Fruit fly (Drosophila melanogaster) whole organism, embryonic: ENCODE data around the gene dikar.

Experiments
- Ada2b ChIP-seq: fragments of 200-800 bp; sonication (Bioruptor generic); IDR thresholded peaks from 2 replicates; pipeline ENCODE4 v1.3.6; 2022; ENCODE audit warnings: missing biosample characterization, missing genetic modification characterization
- CG10209 ChIP-seq: fragments of 200-800 bp; sonication (Bioruptor generic); optimal IDR thresholded peaks from 3 replicates; lab custom pipeline; 2017; ENCODE audit warnings: missing biosample characterization, mild to moderate bottlenecking, missing genetic modification characterization, missing genetic modification reagents
- CG10274 ChIP-seq: fragments of 200-800 bp; sonication (Bioruptor generic); optimal IDR thresholded peaks from 3 replicates; lab custom pipeline; 2017; ENCODE audit warnings: missing biosample characterization, mild to moderate bottlenecking, missing genetic modification characterization
- CG10462 ChIP-seq: fragments of 200-800 bp; sonication (Bioruptor generic); optimal IDR thresholded peaks from 2 replicates; lab custom pipeline; 2016; ENCODE audit warnings: missing biosample characterization, missing genetic modification characterization
- CG10654 ChIP-seq: fragments of 200-800 bp; sonication (Bioruptor generic); optimal IDR thresholded peaks from 2 replicates; lab custom pipeline; 2016; ENCODE audit warnings: missing biosample characterization, missing genetic modification characterization
- CG11093 ChIP-seq: fragments of 200-800 bp; sonication (Bioruptor generic); IDR thresholded peaks from 3 replicates; pipeline ENCODE4 v1.3.6; 2022; ENCODE audit warnings: missing biosample characterization, missing genetic modification characterization
- CG11560 ChIP-seq: fragments of 200-800 bp; sonication (Bioruptor generic); IDR thresholded peaks from 3 replicates; pipeline ENCODE4 v1.3.6; 2022; ENCODE audit warnings: missing biosample characterization, missing genetic modification characterization
- CG12659 ChIP-seq: fragments of 200-800 bp; sonication (Bioruptor generic); optimal IDR thresholded peaks from 3 replicates; lab custom pipeline; 2017; ENCODE audit warnings: mild to moderate bottlenecking, missing biosample characterization, missing genetic modification reagents, missing genetic modification characterization
- CG13424 ChIP-seq: fragments of 200-800 bp; sonication (Bioruptor generic); optimal IDR thresholded peaks from 2 replicates; lab custom pipeline; 2019; ENCODE audit warnings: missing biosample characterization, mild to moderate bottlenecking, missing genetic modification characterization, moderate library complexity
- CG1603 ChIP-seq: fragments of 200-800 bp; sonication (Bioruptor generic); optimal IDR thresholded peaks from 2 replicates; lab custom pipeline; 2019; ENCODE audit warnings: missing biosample characterization, mild to moderate bottlenecking, missing genetic modification characterization, moderate library complexity
- CG1647 ChIP-seq: fragments of 200-800 bp; sonication (Bioruptor generic); optimal IDR thresholded peaks from 3 replicates; lab custom pipeline; 2016; ENCODE audit warnings: missing biosample characterization, missing genetic modification characterization
- CG16813 ChIP-seq: fragments of 200-800 bp; sonication (Bioruptor generic); IDR thresholded peaks from 3 replicates; pipeline ENCODE4 v1.3.6; 2022; ENCODE audit warnings: missing biosample characterization, missing genetic modification characterization; ENCODE audit not compliant: partially characterized antibody
- CG16815 ChIP-seq: fragments of 200-800 bp; sonication (Bioruptor generic); optimal IDR thresholded peaks from 3 replicates; lab custom pipeline; 2017; ENCODE audit warnings: missing biosample characterization, mild to moderate bottlenecking, missing genetic modification characterization
- CG17328 ChIP-seq: fragments of 200-800 bp; sonication (Bioruptor generic); IDR thresholded peaks from 2 replicates; pipeline ENCODE4 v1.3.6; 2022; ENCODE audit warnings: missing biosample characterization, missing genetic modification characterization
- CG17568 ChIP-seq: fragments of 200-800 bp; sonication (Bioruptor generic); optimal IDR thresholded peaks from 2 replicates; lab custom pipeline; 2018; ENCODE audit warnings: missing biosample characterization, mild to moderate bottlenecking, missing genetic modification characterization, moderate library complexity
- CG18011 ChIP-seq: fragments of 200-800 bp; sonication (Bioruptor generic); optimal IDR thresholded peaks from 2 replicates; lab custom pipeline; 2017; ENCODE audit warnings: missing biosample characterization, missing genetic modification characterization, mild to moderate bottlenecking, moderate library complexity, missing genotype
- CG18476 ChIP-seq: fragments of 200-800 bp; sonication (Bioruptor generic); optimal IDR thresholded peaks from 2 replicates; lab custom pipeline; 2016; ENCODE audit warnings: missing biosample characterization, mild to moderate bottlenecking, missing genetic modification characterization
- CG2129 ChIP-seq: fragments of 200-800 bp; sonication (Bioruptor generic); IDR thresholded peaks from 2 replicates; pipeline ENCODE4 v1.3.6; 2022; ENCODE audit warnings: missing biosample characterization, missing genetic modification characterization; ENCODE audit not compliant: partially characterized antibody
- CG2678 ChIP-seq: fragments of 200-800 bp; sonication (Bioruptor generic); optimal IDR thresholded peaks from 3 replicates; lab custom pipeline; 2019; ENCODE audit warnings: missing biosample characterization, mild to moderate bottlenecking, missing genetic modification characterization, moderate library complexity
- CG2712 ChIP-seq: fragments of 200-800 bp; optimal IDR thresholded peaks from 3 replicates; lab custom pipeline; 2019; ENCODE audit warnings: missing biosample characterization, mild to moderate bottlenecking, missing genetic modification characterization, moderate library complexity
- CG30431 ChIP-seq: fragments of 200-800 bp; sonication (Bioruptor generic); optimal IDR thresholded peaks from 2 replicates; lab custom pipeline; 2017; ENCODE audit warnings: missing biosample characterization, missing genetic modification characterization
- CG34224 ChIP-seq: fragments of 200-800 bp; sonication (Bioruptor generic); IDR thresholded peaks from 3 replicates; pipeline ENCODE4 v1.3.6; 2022; ENCODE audit warnings: missing biosample characterization, missing genetic modification characterization; ENCODE audit not compliant: partially characterized antibody
- CG3726 ChIP-seq: fragments of 200-800 bp; sonication (Bioruptor generic); IDR thresholded peaks from 3 replicates; pipeline ENCODE4, ENCODE4 v1.3.6; 2022; ENCODE audit warnings: missing biosample characterization, missing genetic modification characterization
- CG4360 ChIP-seq: fragments of 200-800 bp; sonication (Bioruptor generic); IDR thresholded peaks from 2 replicates; pipeline ENCODE4 v1.3.6; 2022; ENCODE audit warnings: missing biosample characterization, missing genetic modification characterization
- CG4617 ChIP-seq: fragments of 200-800 bp; sonication (Bioruptor generic); optimal IDR thresholded peaks from 3 replicates; lab custom pipeline; 2016; ENCODE audit warnings: missing biosample characterization, missing genetic modification characterization, borderline replicate concordance
- CG7839 ChIP-seq: fragments of 200-800 bp; sonication (Bioruptor generic); optimal IDR thresholded peaks from 3 replicates; lab custom pipeline; 2018; ENCODE audit warnings: missing biosample characterization, mild to moderate bottlenecking, missing genetic modification characterization, moderate library complexity
- CG8388 ChIP-seq: fragments of 200-800 bp; sonication (Bioruptor generic); optimal IDR thresholded peaks from 2 replicates; lab custom pipeline; 2019; ENCODE audit warnings: missing biosample characterization, mild to moderate bottlenecking, missing genetic modification characterization, moderate library complexity
- CTCF ChIP-seq: fragments of 200-800 bp; sonication (Bioruptor generic); optimal IDR thresholded peaks from 2 replicates; lab custom pipeline; 2017; ENCODE audit warnings: missing biosample characterization, mild to moderate bottlenecking, missing genetic modification characterization, moderate library complexity
- Dip2 ChIP-seq: fragments of 200-800 bp; sonication (Bioruptor generic); IDR thresholded peaks from 2 replicates; pipeline ENCODE4 v1.3.6; 2022; ENCODE audit warnings: missing biosample characterization, missing genetic modification characterization
- GATAe ChIP-seq: fragments of 200-800 bp; sonication (Bioruptor generic); conservative IDR thresholded peaks from 2 replicates; pipeline ENCODE4 v1.3.6; 2022; ENCODE audit warnings: missing biosample characterization, missing genetic modification characterization
- Hr78 ChIP-seq, 2 experiments: fragments of 200-800 bp in 1 of 2; fragments of >200 bp in 1 of 2; sonication (Bioruptor generic) in 1 of 2; optimal IDR thresholded peaks; 2 replicates each; lab custom pipeline; 2017 to 2019; ENCODE audit warnings: missing biosample characterization in 2 of 2, missing genetic modification characterization in 2 of 2, mild to moderate bottlenecking in 1 of 2, moderate library complexity in 1 of 2
- Lim3 ChIP-seq: fragments of 200-800 bp; sonication (Bioruptor generic); IDR thresholded peaks from 2 replicates; pipeline ENCODE4 v1.3.6; 2022; ENCODE audit warnings: missing biosample characterization, missing genetic modification characterization
- Sin3A ChIP-seq: fragments of >200 bp; optimal IDR thresholded peaks from 2 replicates; lab custom pipeline; 2018
- ara ChIP-seq: fragments of 200-800 bp; sonication (Bioruptor generic); IDR thresholded peaks from 2 replicates; pipeline ENCODE4 v1.3.6; 2022; ENCODE audit warnings: missing biosample characterization, missing genetic modification characterization
- ato ChIP-seq: fragments of 200-800 bp; sonication (Bioruptor generic); IDR thresholded peaks from 2 replicates; pipeline ENCODE4 v1.3.6; 2022; ENCODE audit warnings: missing biosample characterization, missing genetic modification characterization; ENCODE audit not compliant: partially characterized antibody
- az2 ChIP-seq: fragments of 200-800 bp; sonication (Bioruptor generic); optimal IDR thresholded peaks from 3 replicates; lab custom pipeline; 2016; ENCODE audit warnings: missing biosample characterization, missing genetic modification characterization
- chn ChIP-seq: fragments of 200-800 bp; sonication (Bioruptor generic); optimal IDR thresholded peaks from 2 replicates; lab custom pipeline; 2016; ENCODE audit warnings: missing biosample characterization, missing genetic modification characterization
- croc ChIP-seq: fragments of 200-800 bp; sonication (Bioruptor generic); conservative IDR thresholded peaks from 3 replicates; pipeline ENCODE4 v1.3.6; 2022; ENCODE audit warnings: missing biosample characterization, missing genetic modification characterization
- crp ChIP-seq, 2 experiments: fragments of 200-800 bp; sonication (Bioruptor generic); optimal IDR thresholded peaks; 2 replicates in 1 of 2; 3 replicates in 1 of 2; lab custom pipeline; 2017; ENCODE audit warnings: missing biosample characterization in 2 of 2, missing genetic modification characterization in 2 of 2, mild to moderate bottlenecking in 1 of 2, moderate library complexity in 1 of 2
- disco-r ChIP-seq: fragments of 200-800 bp; sonication (Bioruptor generic); optimal IDR thresholded peaks from 2 replicates; lab custom pipeline; 2016; ENCODE audit warnings: missing biosample characterization, missing genetic modification characterization
- emc ChIP-seq: fragments of 200-800 bp; sonication (Bioruptor generic); optimal IDR thresholded peaks from 2 replicates; lab custom pipeline; 2016; ENCODE audit warnings: missing biosample characterization, missing genetic modification characterization
- gce ChIP-seq: fragments of 200-800 bp; sonication (Bioruptor generic); IDR thresholded peaks from 3 replicates; pipeline ENCODE4 v1.3.6; 2022; ENCODE audit warnings: missing biosample characterization, missing genetic modification characterization
- kay ChIP-seq: fragments of 200-800 bp; sonication (Bioruptor generic); optimal IDR thresholded peaks from 2 replicates; lab custom pipeline; 2016; ENCODE audit warnings: missing biosample characterization, missing genetic modification characterization
- knrl ChIP-seq: fragments of 200-800 bp; sonication (Bioruptor generic); IDR thresholded peaks from 3 replicates; pipeline ENCODE4 v1.3.6; 2022; ENCODE audit warnings: missing biosample characterization, missing genetic modification characterization; ENCODE audit not compliant: partially characterized antibody
- maf-S ChIP-seq: fragments of 200-800 bp; sonication (Bioruptor generic); optimal IDR thresholded peaks from 2 replicates; lab custom pipeline; 2016; ENCODE audit warnings: missing biosample characterization, missing genetic modification characterization
- odd ChIP-seq: fragments of 200-800 bp; sonication (Bioruptor generic); optimal IDR thresholded peaks from 2 replicates; lab custom pipeline; 2017; ENCODE audit warnings: missing biosample characterization, mild to moderate bottlenecking, missing genetic modification characterization
- rib ChIP-seq: fragments of 200-800 bp; sonication (Bioruptor generic); IDR thresholded peaks from 2 replicates; pipeline ENCODE4 v1.3.6; 2022; ENCODE audit warnings: missing biosample characterization, missing genetic modification characterization
- slp2 ChIP-seq: fragments of 200-800 bp; sonication (Bioruptor generic); optimal IDR thresholded peaks from 2 replicates; lab custom pipeline; 2016; ENCODE audit warnings: missing biosample characterization, missing genetic modification characterization
- vvl ChIP-seq: fragments of 200-800 bp; sonication (Bioruptor generic); IDR thresholded peaks from 2 replicates; pipeline ENCODE4 v1.3.6; 2022; ENCODE audit warnings: missing biosample characterization, missing genetic modification characterization
- wdn ChIP-seq: fragments of 200-800 bp; sonication (Bioruptor generic); IDR thresholded peaks from 2 replicates; pipeline ENCODE4 v1.3.6; 2022; ENCODE audit warnings: missing biosample characterization, missing genetic modification characterization

dikar gene

DNA sequence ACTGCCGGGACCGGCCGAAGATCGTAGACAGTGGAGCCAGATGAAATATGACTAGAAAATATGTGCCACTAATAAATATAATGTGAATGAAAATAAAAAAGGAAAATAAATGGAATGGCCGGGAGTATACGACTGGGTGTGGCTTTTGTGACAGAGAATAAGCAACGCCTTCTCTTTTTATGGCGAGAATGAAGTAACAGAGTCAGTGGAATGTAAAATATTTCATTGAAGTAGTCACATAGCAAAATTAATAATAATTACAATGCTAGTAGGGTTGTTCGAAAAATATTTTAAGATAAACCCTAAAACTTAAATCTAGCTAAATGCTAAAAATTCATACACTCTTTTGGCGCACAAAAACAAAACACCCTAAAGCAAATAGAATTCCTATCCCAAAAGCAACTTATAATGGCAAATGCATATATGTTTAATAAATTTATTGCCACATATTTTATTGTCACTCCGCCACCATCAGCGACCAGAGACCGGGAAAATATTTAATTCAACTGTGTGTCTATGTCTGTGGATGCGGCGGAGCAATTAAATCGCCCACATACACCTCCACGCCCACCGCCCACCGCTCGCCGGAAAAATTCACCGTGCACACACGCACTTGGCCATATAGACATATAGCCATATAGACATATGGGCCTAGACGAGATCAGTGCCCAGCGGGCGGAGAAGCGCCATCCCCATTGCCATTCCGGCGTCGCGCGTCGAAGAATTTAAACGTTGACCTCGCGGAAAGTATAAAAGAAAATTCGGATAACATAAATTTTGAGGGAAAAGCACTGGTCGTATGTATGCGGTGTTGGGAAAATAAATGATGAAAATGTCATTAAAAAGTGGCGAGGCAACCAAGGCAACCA lies 36.0 kb downstream of the dikar start (continued):
- TF ChIP-seq slp2 (GFP tag; lab: Kevin White, UChicago) (no peak), Dip2 (GFP tag; lab: Robert Waterston, UW) (no peak), CG10462 (GFP tag; lab: Kevin White, UChicago) (no peak), CG16813 (no peak), maf-S (GFP tag; lab: Kevin White, UChicago) (no peak), disco-r (GFP tag; lab: Kevin White, UChicago) (no peak), crp (GFP tag; optimal IDR thresholded peaks at IDR 0.05; lab: Kevin White, UChicago) (no peak), CG2712 (tag; lab: Kevin White, UChicago) (peak; percentile 10), vvl (GFP tag; lab: Robert Waterston, UW) (no peak), kay (GFP tag; lab: Kevin White, UChicago) (no peak), CG11560 (tag; lab: Robert Waterston, UW) (no peak), Sin3A (no peak), rib (GFP tag; lab: Robert Waterston, UW) (no peak), CG17328 (GFP tag; lab: Robert Waterston, UW) (no peak), CG4360 (no peak), Lim3 (GFP tag; lab: Robert Waterston, UW) (no peak), GATAe (GFP tag; lab: Robert Waterston, UW) (no peak), Ada2b (GFP tag; lab: Robert Waterston, UW) (no peak), gce (GFP tag; lab: Robert Waterston, UW) (no peak), ato (GFP tag; lab: Robert Waterston, UW) (no peak), CG1603 (no peak)

DNA sequence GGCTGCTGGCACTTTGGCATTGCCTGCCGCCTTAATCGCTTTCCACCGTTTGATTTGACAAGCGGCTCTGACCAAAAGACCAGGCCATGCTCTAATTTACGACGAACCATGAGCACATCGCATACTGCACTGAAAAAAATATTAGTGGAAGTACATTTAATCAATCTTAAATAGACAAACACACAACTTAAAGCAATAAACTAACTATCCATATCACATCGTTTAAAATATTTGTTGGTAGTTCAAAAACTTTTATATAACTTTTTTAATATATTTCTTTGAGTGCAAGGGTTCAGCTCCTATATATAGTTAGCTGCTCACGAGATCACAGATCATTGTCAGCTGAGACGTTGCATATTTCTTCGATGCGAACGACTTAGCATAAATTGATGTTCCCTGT lies 37.1 kb downstream of the dikar start:
- TF ChIP-seq CTCF (GFP tag; lab: Kevin White, UChicago) (no peak), odd (GFP tag; lab: Kevin White, UChicago) (peak; percentile 64), CG13424 (peak; percentile 85), CG1647 (GFP tag; lab: Kevin White, UChicago) (no peak), wdn (GFP tag; lab: Robert Waterston, UW) (no peak), CG12659 (GFP tag; lab: Kevin White, UChicago) (peak; percentile 56), CG8388 (GFP tag; lab: Kevin White, UChicago) (peak; percentile 65), emc (GFP tag; lab: Kevin White, UChicago) (no peak), CG17568 (GFP tag; lab: Kevin White, UChicago) (peak; percentile 19), Hr78 (GFP tag; optimal IDR thresholded peaks at IDR 0.05; lab: Kevin White, UChicago) (peak in 1 of 2 experiments; percentile 64), CG18476 (peak; percentile 21), CG3726 (no peak), CG4617 (GFP tag; lab: Kevin White, UChicago) (no peak), az2 (GFP tag; lab: Kevin White, UChicago) (peak; percentile 63), chn (GFP tag; lab: Kevin White, UChicago) (peak; percentile 15), CG34224 (GFP tag; lab: Robert Waterston, UW) (no peak), CG11093 (GFP tag; lab: Robert Waterston, UW) (0 out of 3 replicates have a peak, but pooled peaks have one; percentile 34), croc (GFP tag; lab: Robert Waterston, UW) (no peak), CG30431 (GFP tag; lab: Kevin White, UChicago) (no peak), CG2678 (tag; lab: Kevin White, UChicago) (peak; percentile 81), CG10209 (GFP tag; lab: Kevin White, UChicago) (peak; percentile 53), ara (GFP tag; lab: Robert Waterston, UW) (no peak), CG18011 (GFP tag; lab: Kevin White, UChicago) (no peak), knrl (no peak), CG16815 (GFP tag; lab: Kevin White, UChicago) (peak; percentile 28), CG10274 (GFP tag; lab: Kevin White, UChicago) (no peak), CG10654 (peak; percentile 42), CG7839 (tag; lab: Kevin White, UChicago) (peak; percentile 69), CG2129 (GFP tag; lab: Robert Waterston, UW) (no peak)
